Worm (Caenorhabditis elegans) whole organism, early embryonic: ENCODE data around the gene E04F6.4.

Experiments
- B0310.2 ChIP-seq: sonication (generic microtip); optimal IDR thresholded peaks from 2 replicates; lab custom pipeline; 2016; ENCODE audit warnings: mild to moderate bottlenecking, missing genetic modification characterization, missing compliant biosample characterization
- F13C5.2 ChIP-seq: sonication (generic microtip); optimal IDR thresholded peaks from 2 replicates; lab custom pipeline; 2017; ENCODE audit warnings: mild to moderate bottlenecking, missing genetic modification characterization, inconsistent platforms, missing compliant biosample characterization
- aly-1 ChIP-seq: sonication (generic microtip); optimal IDR thresholded peaks from 2 replicates; lab custom pipeline; 2016; ENCODE audit warnings: missing genetic modification characterization, missing compliant biosample characterization
- ama-1 ChIP-seq: fragments of 150-350 bp; optimal IDR thresholded peaks from 2 replicates; lab custom pipeline; 2014
- ceh-13 ChIP-seq: fragments of 200-800 bp; sonication (Bioruptor generic); optimal IDR thresholded peaks from 2 replicates; lab custom pipeline; 2018; ENCODE audit warnings: mild to moderate bottlenecking, missing genetic modification characterization, missing compliant biosample characterization
- ceh-36 ChIP-seq: sonication (generic microtip); optimal IDR thresholded peaks from 2 replicates; lab custom pipeline; 2016; ENCODE audit warnings: missing genetic modification characterization, inconsistent platforms, missing compliant biosample characterization
- ets-7 ChIP-seq: sonication (generic microtip); optimal IDR thresholded peaks from 2 replicates; lab custom pipeline; 2016; ENCODE audit warnings: missing genotype, missing genetic modification characterization, missing compliant biosample characterization
- flt-1 ChIP-seq: fragments of 200-800 bp; sonication (Bioruptor generic); IDR thresholded peaks from 2 replicates; pipeline ENCODE4 v1.3.6; 2022; ENCODE audit warnings: missing genetic modification characterization, missing compliant biosample characterization
- hmbx-1 ChIP-seq: sonication (generic microtip); optimal IDR thresholded peaks from 2 replicates; lab custom pipeline; 2016; ENCODE audit warnings: mild to moderate bottlenecking, missing genetic modification characterization, missing compliant biosample characterization
- hmg-4 ChIP-seq: fragments of 200-800 bp; sonication (Bioruptor generic); optimal IDR thresholded peaks from 2 replicates; lab custom pipeline; 2018; ENCODE audit warnings: mild to moderate bottlenecking, missing genetic modification characterization, missing compliant biosample characterization
- hnd-1 ChIP-seq: sonication (generic microtip); optimal IDR thresholded peaks from 2 replicates; lab custom pipeline; 2016; ENCODE audit warnings: missing genetic modification characterization, missing compliant biosample characterization
- pes-1 ChIP-seq: fragments of 200-800 bp; sonication (Bioruptor generic); IDR thresholded peaks from 2 replicates; pipeline ENCODE4 v1.3.6; 2022; ENCODE audit warnings: missing genetic modification reagents, missing genetic modification characterization, missing compliant biosample characterization
- scrt-1 ChIP-seq: fragments of 200-800 bp; sonication (Bioruptor generic); IDR thresholded peaks from 2 replicates; pipeline ENCODE4 v1.3.6; 2022; ENCODE audit warnings: missing genetic modification characterization, missing compliant biosample characterization
- sea-1 ChIP-seq: fragments of 200-800 bp; sonication (Bioruptor generic); conservative IDR thresholded peaks from 2 replicates; pipeline ENCODE4 v1.3.6; 2022; ENCODE audit warnings: missing genetic modification characterization, missing compliant biosample characterization
- tbx-11 ChIP-seq: fragments of 200-800 bp; sonication (Bioruptor generic); IDR thresholded peaks from 2 replicates; pipeline ENCODE4 v1.3.6; 2022; ENCODE audit warnings: missing genetic modification characterization, missing compliant biosample characterization
- tbx-37 ChIP-seq: fragments of 200-800 bp; sonication (Bioruptor generic); conservative IDR thresholded peaks from 2 replicates; pipeline ENCODE4 v1.3.6; 2022; ENCODE audit warnings: missing genetic modification reagents, missing genetic modification characterization, missing compliant biosample characterization
- tra-4 ChIP-seq: sonication (generic microtip); optimal IDR thresholded peaks from 2 replicates; lab custom pipeline; 2017; ENCODE audit warnings: missing genetic modification characterization, missing compliant biosample characterization

Gene E04F6.4

DNA sequence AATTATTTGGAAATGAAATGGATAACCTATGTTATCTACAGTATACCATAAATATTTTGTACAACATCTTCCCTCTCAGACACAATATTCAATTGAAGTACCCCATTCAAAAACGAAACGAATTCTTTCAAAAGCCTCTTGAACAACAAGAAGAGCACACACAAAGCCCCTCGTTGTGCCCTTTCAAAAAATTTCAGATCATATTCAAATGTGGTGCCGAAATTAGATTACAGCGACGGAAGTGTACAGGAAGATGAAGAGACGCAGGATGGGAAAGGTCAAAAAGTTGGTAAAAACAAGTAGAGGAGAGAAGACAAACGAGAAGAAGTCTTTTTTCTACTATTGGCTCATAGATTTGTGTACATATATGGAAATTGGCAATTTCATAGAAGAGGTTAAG, 13.1 kb upstream of the E04F6.4 start:
- TF ChIP-seq ceh-36 (tag; lab: Kevin White, UChicago) (no peak), ceh-13 (no peak), B0310.2 (tag; lab: Kevin White, UChicago) (no peak), aly-1 (no peak)

DNA sequence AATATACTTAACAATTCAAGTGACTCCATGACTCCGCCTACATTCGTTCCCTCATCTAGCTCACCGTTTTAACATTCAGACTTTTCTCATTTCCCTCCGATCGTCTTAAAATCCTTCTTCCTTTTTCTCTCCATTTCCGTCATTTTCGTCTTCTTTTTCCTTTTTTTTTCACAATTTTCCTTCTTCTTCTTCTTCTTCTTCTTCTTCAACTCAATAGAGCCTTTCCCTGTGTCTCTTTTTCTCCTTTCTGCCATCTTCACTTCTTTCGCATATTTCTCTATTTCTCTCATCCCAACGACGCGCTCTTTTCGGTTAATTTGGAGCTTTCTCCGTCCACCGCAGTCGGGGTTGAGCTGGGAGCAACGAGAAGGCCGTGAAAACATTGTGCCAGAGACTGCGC, 6.6 kb upstream of the E04F6.4 start:
- TF ChIP-seq tbx-37 (GFP tag; lab: Robert Waterston, UW) (no peak), hnd-1 (tag; lab: Kevin White, UChicago) (no peak), ceh-36 (tag; lab: Kevin White, UChicago) (no peak), scrt-1 (GFP tag; lab: Robert Waterston, UW) (no peak), ets-7 (no peak), sea-1 (GFP tag; lab: Robert Waterston, UW) (no peak), tra-4 (tag; lab: Kevin White, UChicago) (no peak), hmg-4 (GFP tag; lab: Kevin White, UChicago) (no peak), ceh-13 (no peak), ama-1 (no peak), aly-1 (no peak), tbx-11 (GFP tag; lab: Robert Waterston, UW) (no peak), hmbx-1 (tag; lab: Kevin White, UChicago) (no peak), flt-1 (no peak)

- TF ChIP-seq ets-7 (peak; percentile 87), aly-1 (peak; percentile 96), ceh-13 (peak; percentile 95), tbx-11 (GFP tag; lab: Robert Waterston, UW) (peak; percentile 94), sea-1 (GFP tag; lab: Robert Waterston, UW) (peak; percentile 96), tbx-37 (GFP tag; lab: Robert Waterston, UW) (peak; percentile 92), hnd-1 (tag; lab: Kevin White, UChicago) (peak; percentile 90), tra-4 (tag; lab: Kevin White, UChicago) (peak; percentile 84), ama-1 (no peak), ceh-36 (tag; lab: Kevin White, UChicago) (peak; percentile 94), hmbx-1 (tag; lab: Kevin White, UChicago) (peak; percentile 76), F13C5.2 (tag; lab: Kevin White, UChicago) (peak; percentile 96), scrt-1 (GFP tag; lab: Robert Waterston, UW) (peak; percentile 97), hmg-4 (GFP tag; lab: Kevin White, UChicago) (peak; percentile 97), pes-1 (GFP tag; lab: Robert Waterston, UW) (peak; percentile 97), B0310.2 (tag; lab: Kevin White, UChicago) (peak; percentile 89), flt-1 (peak; percentile 97)
Observed at ce11 chrII:7183493-7184272, 5.5 kb upstream of the E04F6.4 start, which contains the start of gene pdl-1. pdl-1 (plus strand) TSS chrII:7183801.

ce11 chrII:7186117-7186516, 3.1 kb upstream of the E04F6.4 start:
- no peak for TF ChIP-seq pes-1 (GFP tag; lab: Robert Waterston, UW)
- no peak for TF ChIP-seq hmg-4 (GFP tag; lab: Kevin White, UChicago)
- TF ChIP-seq ceh-13 = no peak
- TF ChIP-seq hnd-1 (tag; lab: Kevin White, UChicago) = no peak
- TF ChIP-seq ama-1 = no peak
- TF ChIP-seq B0310.2 (tag; lab: Kevin White, UChicago) = no peak
- no peak for TF ChIP-seq ceh-36 (tag; lab: Kevin White, UChicago)
- no peak for TF ChIP-seq flt-1
- TF ChIP-seq ets-7 = no peak
- TF ChIP-seq sea-1 (GFP tag; lab: Robert Waterston, UW) = no peak
- TF ChIP-seq aly-1 = no peak
- no peak for TF ChIP-seq F13C5.2 (tag; lab: Kevin White, UChicago)
- no peak for TF ChIP-seq scrt-1 (GFP tag; lab: Robert Waterston, UW)
- TF ChIP-seq hmbx-1 (tag; lab: Kevin White, UChicago) = no peak
- no peak for TF ChIP-seq tbx-11 (GFP tag; lab: Robert Waterston, UW)
- no peak for TF ChIP-seq tra-4 (tag; lab: Kevin White, UChicago)
- TF ChIP-seq tbx-37 (GFP tag; lab: Robert Waterston, UW) = no peak

DNA sequence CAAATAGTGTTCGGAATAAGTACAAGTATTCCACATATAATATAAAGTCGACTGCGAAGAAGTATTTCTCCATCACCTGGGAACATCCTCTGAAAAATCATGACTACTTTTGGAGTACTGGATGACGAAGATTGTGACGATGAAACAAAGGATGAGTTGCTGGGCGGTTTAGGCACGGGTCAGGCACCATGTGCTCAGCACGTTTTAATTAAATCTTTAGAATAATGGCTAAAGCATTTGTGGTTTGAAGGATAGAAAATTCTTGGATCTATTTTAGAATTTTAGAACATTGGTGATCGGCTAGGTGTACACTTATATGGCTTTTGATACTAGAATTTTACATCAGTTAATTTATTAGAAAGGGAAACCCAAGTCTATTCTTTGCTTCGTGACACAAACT, 2.1 kb upstream of the E04F6.4 start, which contains the start of gene C27H5.6:
C27H5.6 (minus strand) TSS at position 101 of the 400 bp plus-strand sequence.
- TF ChIP-seq tbx-11 (GFP tag; lab: Robert Waterston, UW) (no peak), hnd-1 (tag; lab: Kevin White, UChicago) (no peak), tbx-37 (GFP tag; lab: Robert Waterston, UW) (no peak), ceh-13 (no peak), flt-1 (no peak), tra-4 (tag; lab: Kevin White, UChicago) (no peak), ama-1 (no peak), aly-1 (no peak), sea-1 (GFP tag; lab: Robert Waterston, UW) (no peak), B0310.2 (tag; lab: Kevin White, UChicago) (no peak), F13C5.2 (tag; lab: Kevin White, UChicago) (no peak), hmbx-1 (tag; lab: Kevin White, UChicago) (no peak), ets-7 (no peak)

DNA sequence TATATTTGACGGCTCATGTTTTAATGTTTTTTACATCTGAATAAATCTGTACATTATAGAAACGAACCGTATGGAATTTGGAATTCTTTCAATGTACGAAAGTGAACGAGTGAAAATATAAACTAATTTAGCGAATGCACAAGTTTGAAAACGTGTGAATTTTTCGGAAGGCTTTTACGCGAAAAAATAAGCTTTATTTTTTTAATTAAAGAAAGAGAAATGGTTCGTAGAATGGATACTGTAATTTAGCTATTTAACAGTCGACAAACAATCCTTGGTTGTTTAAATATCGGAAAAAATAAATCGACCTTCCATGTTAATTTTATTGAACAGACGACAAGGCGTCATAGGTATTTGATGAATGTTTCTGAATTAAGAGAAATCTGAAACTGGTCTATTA, 6.3 kb downstream of the E04F6.4 start, which contains the start of gene acdh-12:
acdh-12 (minus strand) TSS at position 101 of the 400 bp plus-strand sequence.
- TF ChIP-seq tra-4 (tag; lab: Kevin White, UChicago) (no peak), sea-1 (GFP tag; lab: Robert Waterston, UW) (no peak), tbx-37 (GFP tag; lab: Robert Waterston, UW) (no peak), aly-1 (no peak), hmbx-1 (tag; lab: Kevin White, UChicago) (no peak), ets-7 (no peak), ceh-36 (tag; lab: Kevin White, UChicago) (no peak), hnd-1 (tag; lab: Kevin White, UChicago) (no peak), F13C5.2 (tag; lab: Kevin White, UChicago) (no peak), ceh-13 (no peak), scrt-1 (GFP tag; lab: Robert Waterston, UW) (no peak), pes-1 (GFP tag; lab: Robert Waterston, UW) (no peak), tbx-11 (GFP tag; lab: Robert Waterston, UW) (no peak), hmg-4 (GFP tag; lab: Kevin White, UChicago) (no peak), flt-1 (no peak), ama-1 (no peak), B0310.2 (tag; lab: Kevin White, UChicago) (no peak)
